Fruit fly (Drosophila melanogaster) whole organism, embryonic: ENCODE data around the gene CG4653.
A peak's percentile ranks its signal among the peaks of the same experiment; 100 is the strongest.

ENCODE experiments used
- Adf1 ChIP-seq: fragments of 200-800 bp; sonication (Bioruptor generic); IDR thresholded peaks from 2 replicates; pipeline ENCODE4 v1.3.6; 2022; ENCODE audit warnings: missing biosample characterization, missing genetic modification characterization
- C15 ChIP-seq: fragments of 200-800 bp; sonication (Bioruptor generic); IDR thresholded peaks from 3 replicates; pipeline ENCODE4 v1.3.6; 2022; ENCODE audit warnings: missing biosample characterization, missing genetic modification characterization
- CG10321 ChIP-seq: fragments of 200-800 bp; sonication (Bioruptor generic); IDR thresholded peaks from 2 replicates; pipeline ENCODE4 v1.3.6; 2022; ENCODE audit warnings: missing biosample characterization, missing genetic modification characterization
- CG10462 ChIP-seq: fragments of 200-800 bp; sonication (Bioruptor generic); optimal IDR thresholded peaks from 2 replicates; lab custom pipeline; 2016; ENCODE audit warnings: missing biosample characterization, missing genetic modification characterization
- CG11696 ChIP-seq: fragments of 200-800 bp; sonication (Bioruptor generic); IDR thresholded peaks from 2 replicates; pipeline ENCODE4 v1.3.6; 2022; ENCODE audit warnings: missing biosample characterization, missing genetic modification characterization
- CG13287 ChIP-seq: fragments of 200-800 bp; sonication (Bioruptor generic); IDR thresholded peaks from 2 replicates; pipeline ENCODE4 v1.3.6; 2022; ENCODE audit warnings: missing biosample characterization, missing genetic modification characterization; ENCODE audit not compliant: partially characterized antibody
- CG13894 ChIP-seq: fragments of 200-800 bp; sonication (Bioruptor generic); optimal IDR thresholded peaks from 3 replicates; lab custom pipeline; 2018; ENCODE audit warnings: missing biosample characterization, mild to moderate bottlenecking, missing genetic modification characterization, moderate library complexity
- CG14965 ChIP-seq: fragments of 200-800 bp; sonication (Bioruptor generic); optimal IDR thresholded peaks from 2 replicates; lab custom pipeline; 2016; ENCODE audit warnings: missing biosample characterization, missing genetic modification characterization, borderline replicate concordance
- CG15479 ChIP-seq: fragments of 200-800 bp; sonication (Bioruptor generic); optimal IDR thresholded peaks from 3 replicates; lab custom pipeline; 2019; ENCODE audit warnings: missing biosample characterization, mild to moderate bottlenecking, missing genetic modification characterization, moderate library complexity
- CG17186 ChIP-seq: fragments of 200-800 bp; sonication (Bioruptor generic); optimal IDR thresholded peaks from 3 replicates; lab custom pipeline; 2017; ENCODE audit warnings: missing biosample characterization, missing genetic modification reagents, missing genetic modification characterization
- CG2129 ChIP-seq: fragments of 200-800 bp; sonication (Bioruptor generic); IDR thresholded peaks from 2 replicates; pipeline ENCODE4 v1.3.6; 2022; ENCODE audit warnings: missing biosample characterization, missing genetic modification characterization; ENCODE audit not compliant: partially characterized antibody
- CG33213 ChIP-seq: fragments of 200-800 bp; sonication (Bioruptor generic); optimal IDR thresholded peaks from 3 replicates; lab custom pipeline; 2016; ENCODE audit warnings: missing biosample characterization, missing genetic modification characterization
- CG7372 ChIP-seq: fragments of 200-800 bp; sonication (Bioruptor generic); IDR thresholded peaks from 2 replicates; pipeline ENCODE4 v1.3.6; 2022; ENCODE audit warnings: missing biosample characterization, missing genetic modification characterization
- CG8359 ChIP-seq: fragments of 200-800 bp; sonication (Bioruptor generic); optimal IDR thresholded peaks from 2 replicates; lab custom pipeline; 2017; ENCODE audit warnings: missing biosample characterization, mild to moderate bottlenecking, missing genetic modification characterization, borderline replicate concordance
- Chrac-16 ChIP-seq: fragments of 200-800 bp; sonication (Bioruptor generic); optimal IDR thresholded peaks from 3 replicates; lab custom pipeline; 2016; ENCODE audit warnings: missing biosample characterization, missing genetic modification characterization
- CkIIα-i1 ChIP-seq: fragments of 200-800 bp; sonication (Bioruptor generic); IDR thresholded peaks from 2 replicates; pipeline ENCODE4 v1.3.6; 2022; ENCODE audit warnings: missing biosample characterization, missing genetic modification characterization
- Dip2 ChIP-seq: fragments of 200-800 bp; sonication (Bioruptor generic); IDR thresholded peaks from 2 replicates; pipeline ENCODE4 v1.3.6; 2022; ENCODE audit warnings: missing biosample characterization, missing genetic modification characterization
- Dll ChIP-seq: fragments of 200-800 bp; sonication (Bioruptor generic); IDR thresholded peaks from 4 replicates; pipeline ENCODE4 v1.3.6; 2022; ENCODE audit warnings: missing biosample characterization, missing genetic modification characterization; ENCODE audit not compliant: partially characterized antibody
- Ets65A ChIP-seq: fragments of 200-800 bp; sonication (Bioruptor generic); peaks from one replicate; lab custom pipeline; 2016; ENCODE audit warnings: missing biosample characterization, missing genetic modification characterization
- Gsc ChIP-seq: fragments of 200-800 bp; sonication (Bioruptor generic); IDR thresholded peaks from 2 replicates; pipeline ENCODE4 v1.3.6; 2022; ENCODE audit warnings: missing biosample characterization, missing genetic modification characterization
- Hey ChIP-seq: fragments of 200-800 bp; sonication (Bioruptor generic); optimal IDR thresholded peaks from 3 replicates; lab custom pipeline; 2018; ENCODE audit warnings: missing biosample characterization, mild to moderate bottlenecking, missing genetic modification characterization
- Hr51 ChIP-seq, 2 experiments: fragments of 200-800 bp; sonication (Bioruptor generic); optimal IDR thresholded peaks; 2 replicates in 1 of 2; 3 replicates in 1 of 2; lab custom pipeline; 2016 to 2018; ENCODE audit warnings: missing biosample characterization in 2 of 2, missing genetic modification characterization in 2 of 2, mild to moderate bottlenecking in 1 of 2, moderate library complexity in 1 of 2
- MBD-R2 ChIP-seq: fragments of 200-800 bp; sonication (Bioruptor generic); IDR thresholded peaks from 2 replicates; pipeline ENCODE4 v1.3.6; 2022; ENCODE audit warnings: missing biosample characterization, missing genetic modification characterization
- Mes4 ChIP-seq: fragments of 200-800 bp; sonication (Bioruptor generic); optimal IDR thresholded peaks from 2 replicates; lab custom pipeline; 2016; ENCODE audit warnings: missing biosample characterization, missing genetic modification characterization
- Oaz ChIP-seq: fragments of 200-800 bp; sonication (Bioruptor generic); IDR thresholded peaks from 2 replicates; pipeline ENCODE4 v1.3.6; 2022; ENCODE audit warnings: missing biosample characterization, missing genetic modification characterization
- Sry-β ChIP-seq: fragments of 200-800 bp; sonication (Bioruptor generic); optimal IDR thresholded peaks from 2 replicates; lab custom pipeline; 2018; ENCODE audit warnings: missing biosample characterization, mild to moderate bottlenecking, missing genetic modification characterization, moderate library complexity
- Vsx1 ChIP-seq: fragments of 200-800 bp; sonication (Bioruptor generic); optimal IDR thresholded peaks from 2 replicates; lab custom pipeline; 2017; ENCODE audit warnings: missing biosample characterization, mild to moderate bottlenecking, missing genetic modification characterization, missing genetic modification reagents
- ab ChIP-seq: fragments of 200-800 bp; sonication (Bioruptor generic); optimal IDR thresholded peaks from 2 replicates; lab custom pipeline; 2016; ENCODE audit warnings: missing biosample characterization, missing genetic modification characterization
- caup ChIP-seq: fragments of 200-800 bp; sonication (Bioruptor generic); optimal IDR thresholded peaks from 3 replicates; lab custom pipeline; 2017; ENCODE audit warnings: missing biosample characterization, mild to moderate bottlenecking, missing genetic modification characterization, moderate library complexity; ENCODE audit not compliant: severe bottlenecking
- corto ChIP-seq: fragments of 200-800 bp; sonication (Bioruptor generic); optimal IDR thresholded peaks from 2 replicates; lab custom pipeline; 2016; ENCODE audit warnings: missing biosample characterization, mild to moderate bottlenecking, missing genetic modification characterization, moderate library complexity
- croc ChIP-seq: fragments of 200-800 bp; sonication (Bioruptor generic); conservative IDR thresholded peaks from 3 replicates; pipeline ENCODE4 v1.3.6; 2022; ENCODE audit warnings: missing biosample characterization, missing genetic modification characterization
- danr ChIP-seq: fragments of 200-800 bp; sonication (Bioruptor generic); IDR thresholded peaks from 2 replicates; pipeline ENCODE4 v1.3.6; 2022; ENCODE audit warnings: missing biosample characterization, missing genetic modification characterization
- h ChIP-seq: fragments of >200 bp; optimal IDR thresholded peaks from 2 replicates; lab custom pipeline; 2017
- hkb ChIP-seq, 2 experiments: fragments of 200-800 bp in 1 of 2; fragments of >200 bp in 1 of 2; sonication (Bioruptor generic) in 1 of 2; IDR thresholded peaks in 1 of 2; optimal IDR thresholded peaks in 1 of 2; 2 replicates each; pipeline versions ENCODE4 v1.3.6 to Lab custom; 2017 to 2022; ENCODE audit warnings: missing biosample characterization in 1 of 2, missing genetic modification characterization in 1 of 2
- jing ChIP-seq: fragments of 200-800 bp; sonication (Bioruptor generic); optimal IDR thresholded peaks from 2 replicates; lab custom pipeline; 2018; ENCODE audit warnings: missing biosample characterization, mild to moderate bottlenecking, missing genetic modification characterization
- kah ChIP-seq: fragments of 200-800 bp; sonication (Bioruptor generic); optimal IDR thresholded peaks from 2 replicates; lab custom pipeline; 2018; ENCODE audit warnings: missing biosample characterization, mild to moderate bottlenecking, missing genetic modification characterization
- odd ChIP-seq: fragments of 200-800 bp; sonication (Bioruptor generic); optimal IDR thresholded peaks from 2 replicates; lab custom pipeline; 2017; ENCODE audit warnings: missing biosample characterization, mild to moderate bottlenecking, missing genetic modification characterization
- onecut ChIP-seq: fragments of 200-800 bp; sonication (Bioruptor generic); IDR thresholded peaks from 2 replicates; pipeline ENCODE4 v1.3.6; 2022; ENCODE audit warnings: missing biosample characterization, missing genetic modification characterization
- otp ChIP-seq: fragments of 200-800 bp; sonication (Bioruptor generic); IDR thresholded peaks from 3 replicates; pipeline ENCODE4, ENCODE4 v1.3.6; 2022; ENCODE audit warnings: missing biosample characterization, missing genetic modification characterization
- psq ChIP-seq: fragments of 200-800 bp; sonication (Bioruptor generic); optimal IDR thresholded peaks from 2 replicates; lab custom pipeline; 2017; ENCODE audit warnings: missing biosample characterization, missing genetic modification characterization
- ro ChIP-seq: fragments of 200-800 bp; sonication (Bioruptor generic); IDR thresholded peaks from 2 replicates; pipeline ENCODE4 v1.3.6; 2022; ENCODE audit warnings: missing biosample characterization, missing genetic modification characterization
- row ChIP-seq: fragments of 200-800 bp; sonication (Bioruptor generic); IDR thresholded peaks from 3 replicates; pipeline ENCODE4 v1.3.6; 2022; ENCODE audit warnings: missing biosample characterization, missing genetic modification characterization
- sens-2 ChIP-seq: fragments of 200-800 bp; sonication (Bioruptor generic); IDR thresholded peaks from 2 replicates; pipeline ENCODE4 v1.3.6; 2022; ENCODE audit warnings: missing biosample characterization, missing genetic modification characterization
- shn ChIP-seq: fragments of 200-800 bp; sonication (Bioruptor generic); optimal IDR thresholded peaks from 3 replicates; lab custom pipeline; 2016; ENCODE audit warnings: missing biosample characterization, missing genetic modification characterization
- sisA ChIP-seq: fragments of 200-800 bp; sonication (Bioruptor generic); IDR thresholded peaks from 2 replicates; pipeline ENCODE4 v1.3.6; 2022; ENCODE audit warnings: missing biosample characterization, missing genetic modification characterization
- slou ChIP-seq: fragments of 200-800 bp; sonication (Bioruptor generic); optimal IDR thresholded peaks from 3 replicates; lab custom pipeline; 2016; ENCODE audit warnings: missing biosample characterization, missing genetic modification characterization
- sna ChIP-seq: fragments of 200-800 bp; sonication (Bioruptor generic); IDR thresholded peaks from 2 replicates; pipeline ENCODE4 v1.3.6; 2022; ENCODE audit warnings: missing biosample characterization, missing genetic modification characterization; ENCODE audit not compliant: partially characterized antibody
- tna ChIP-seq: fragments of 200-800 bp; sonication (Bioruptor generic); IDR thresholded peaks from 2 replicates; pipeline ENCODE4 v1.3.6; 2022; ENCODE audit warnings: missing biosample characterization, missing genetic modification characterization; ENCODE audit not compliant: partially characterized antibody
- tx ChIP-seq: fragments of 200-800 bp; sonication (Bioruptor generic); optimal IDR thresholded peaks from 2 replicates; lab custom pipeline; 2016; ENCODE audit warnings: missing biosample characterization, missing genetic modification characterization
- wek ChIP-seq: fragments of 200-800 bp; sonication (Bioruptor generic); optimal IDR thresholded peaks from 3 replicates; lab custom pipeline; 2018; ENCODE audit warnings: missing biosample characterization, mild to moderate bottlenecking, missing genetic modification characterization, moderate library complexity

The CG4653 gene

dm6 chrX:16691440-16691839 is 12.4 kb upstream of the CG4653 start (continued):
- TF ChIP-seq tna (GFP tag; lab: Robert Waterston, UW): no peak
- TF ChIP-seq sisA (GFP tag; lab: Robert Waterston, UW): peak; percentile 85
- TF ChIP-seq onecut (GFP tag; lab: Robert Waterston, UW): peak; percentile 84
- no peak for TF ChIP-seq CG2129 (GFP tag; lab: Robert Waterston, UW)
- peak; percentile 75 for TF ChIP-seq danr (GFP tag; lab: Robert Waterston, UW)
- TF ChIP-seq Sry-β (GFP tag; lab: Kevin White, UChicago): peak; percentile 37
- peak; percentile 87 for TF ChIP-seq otp (GFP tag; lab: Robert Waterston, UW)
- TF ChIP-seq CG10321 (GFP tag; lab: Robert Waterston, UW): peak; percentile 55; the same call in 1 of the 2 replicates
- no peak for TF ChIP-seq CG13894
- peak; percentile 58 to 83 for TF ChIP-seq Hr51 (GFP tag; optimal IDR thresholded peaks at IDR 0.05; lab: Kevin White, UChicago)
- no peak for TF ChIP-seq Dll (GFP tag; lab: Robert Waterston, UW)
- peak; percentile 93 for TF ChIP-seq sens-2
- TF ChIP-seq Ets65A: peak; percentile 97
- TF ChIP-seq Chrac-16 (GFP tag; lab: Kevin White, UChicago): peak; percentile 86
- no peak; the same call in 1 of the 2 replicates for TF ChIP-seq Adf1 (GFP tag; lab: Robert Waterston, UW)
- TF ChIP-seq row (GFP tag; lab: Robert Waterston, UW): peak; percentile 88
- TF ChIP-seq CG17186 (GFP tag; lab: Kevin White, UChicago): peak; percentile 35
- peak; percentile 78 for TF ChIP-seq tx (GFP tag; lab: Kevin White, UChicago)
- peak; percentile 83 for TF ChIP-seq croc (GFP tag; lab: Robert Waterston, UW)
- peak; percentile 28 for TF ChIP-seq CG14965 (GFP tag; lab: Kevin White, UChicago)
- peak; percentile 53; the same call in 1 of the 3 replicates for TF ChIP-seq C15 (GFP tag; lab: Robert Waterston, UW)
- peak; percentile 63 for TF ChIP-seq slou (GFP tag; lab: Kevin White, UChicago)
- TF ChIP-seq CkIIα-i1 (GFP tag; lab: Robert Waterston, UW): peak; percentile 49; the same call in 1 of the 2 replicates
- TF ChIP-seq CG7372: peak; percentile 74; the same call in 1 of the 2 replicates
- peak; percentile 97 for TF ChIP-seq CG11696 (GFP tag; lab: Robert Waterston, UW)
- peak; percentile 70 for TF ChIP-seq Oaz (GFP tag; lab: Robert Waterston, UW)
- TF ChIP-seq kah (GFP tag; lab: Kevin White, UChicago): peak; percentile 66
- no peak for TF ChIP-seq Dip2 (GFP tag; lab: Robert Waterston, UW)
- TF ChIP-seq odd: peak; percentile 62
- TF ChIP-seq Gsc (GFP tag; lab: Robert Waterston, UW): peak; percentile 71
- no peak for TF ChIP-seq corto (GFP tag; lab: Kevin White, UChicago)
- TF ChIP-seq sna (GFP tag; lab: Robert Waterston, UW): no peak
- TF ChIP-seq jing (GFP tag; lab: Kevin White, UChicago): peak; percentile 89
- no peak for TF ChIP-seq hkb (optimal IDR thresholded peaks at IDR 0.05; lab: Kevin White, UChicago)
- peak; percentile 91 for TF ChIP-seq hkb (GFP tag; IDR thresholded peaks at IDR 0.05; lab: Robert Waterston, UW)
- peak; percentile 60 for TF ChIP-seq Vsx1 (GFP tag; lab: Kevin White, UChicago)
- TF ChIP-seq CG33213 (GFP tag; lab: Kevin White, UChicago): peak; percentile 79
- TF ChIP-seq MBD-R2: peak; percentile 36; the same call in 1 of the 2 replicates
- TF ChIP-seq CG10462 (GFP tag; lab: Kevin White, UChicago): peak; percentile 74
- no peak for TF ChIP-seq h
- peak; percentile 61 for TF ChIP-seq psq (GFP tag; lab: Kevin White, UChicago)
- TF ChIP-seq caup (GFP tag; lab: Kevin White, UChicago): peak; percentile 77
- TF ChIP-seq Mes4: peak; percentile 86
- TF ChIP-seq CG15479 (GFP tag; lab: Kevin White, UChicago): no peak
- peak; percentile 59 for TF ChIP-seq ro
- peak; percentile 54 for TF ChIP-seq ab
- peak; percentile 67 for TF ChIP-seq CG8359 (GFP tag; lab: Kevin White, UChicago)
- peak; percentile 20 for TF ChIP-seq Hey (tag; lab: Kevin White, UChicago)
- no peak for TF ChIP-seq CG13287 (GFP tag; lab: Robert Waterston, UW)
- TF ChIP-seq wek (GFP tag; lab: Kevin White, UChicago): peak; percentile 74
- peak; percentile 74 for TF ChIP-seq shn (GFP tag; lab: Kevin White, UChicago)
